Fruit fly (Drosophila melanogaster) whole organism, adult: Measurements from ENCODE around the gene CG43954.

Experiments
- CG12768 ChIP-seq: fragments of 200-800 bp; sonication (Bioruptor generic); optimal IDR thresholded peaks from 2 replicates; lab custom pipeline; 2017; ENCODE audit warnings: missing biosample characterization, missing genetic modification characterization, mild to moderate bottlenecking, moderate library complexity, missing genetic modification reagents
- Crg-1 ChIP-seq: fragments of 200-800 bp; sonication (Bioruptor generic); optimal IDR thresholded peaks from 2 replicates; lab custom pipeline; 2016; ENCODE audit warnings: missing biosample characterization, missing genetic modification characterization
- bab1 ChIP-seq: fragments of 200-800 bp; sonication (Bioruptor generic); optimal IDR thresholded peaks from 3 replicates; lab custom pipeline; 2019; ENCODE audit warnings: missing biosample characterization, mild to moderate bottlenecking, missing genetic modification characterization, moderate library complexity

- TF ChIP-seq Crg-1 (no peak), CG12768 (GFP tag; lab: Kevin White, UChicago) (no peak), bab1 (GFP tag; lab: Kevin White, UChicago) (no peak)
Observed at dm6 chr3L:16646865-16647459, 64.5 kb downstream of the CG43954 start.
